Fruit fly (Drosophila melanogaster): ENCODE data around the gene CG34308.

The CG34308 gene

DNA sequence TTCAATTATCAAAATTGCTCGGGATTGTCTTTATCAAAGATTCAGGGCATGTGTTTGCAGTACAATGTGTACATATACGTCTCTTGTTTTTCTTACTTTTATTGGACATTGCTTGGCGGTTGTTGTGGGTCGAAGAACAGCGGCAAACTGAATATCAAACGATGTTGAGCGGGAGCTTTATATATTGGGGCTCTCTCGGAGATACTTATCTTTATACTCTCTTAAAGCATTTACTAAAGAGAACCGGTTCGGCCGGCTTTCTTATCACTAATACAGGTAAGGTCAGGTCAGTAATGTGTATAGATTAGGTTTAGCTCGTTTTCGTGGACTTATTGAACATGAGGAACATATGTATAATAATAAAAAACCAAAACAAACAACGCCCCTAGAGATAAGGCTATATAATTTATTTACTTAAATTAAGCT lies 37.7 kb upstream of the CG34308 start, which contains the start of gene CG7966 (continued):
- no peak for TF ChIP-seq CG31441 (GFP tag; IDR thresholded peaks at IDR 0.05)
- no peak for TF ChIP-seq CG7372 (GFP tag; IDR thresholded peaks at IDR 0.05)
- no peak for TF ChIP-seq maf-S (GFP tag; optimal IDR thresholded peaks at IDR 0.05)
- TF ChIP-seq nom (GFP tag; optimal IDR thresholded peaks at IDR 0.05) = peak; percentile 53
- TF ChIP-seq lmd (GFP tag; IDR thresholded peaks at IDR 0.05) = no peak
- no peak for TF ChIP-seq tll (GFP tag; optimal IDR thresholded peaks at IDR 0.05)
- TF ChIP-seq HmgZ (tag; optimal IDR thresholded peaks at IDR 0.05) = no peak
- no peak for TF ChIP-seq wdn (GFP tag; IDR thresholded peaks at IDR 0.05)
- no peak for TF ChIP-seq CG9215 (GFP tag; IDR thresholded peaks at IDR 0.05)
- TF ChIP-seq CG1792 (GFP tag; optimal IDR thresholded peaks at IDR 0.05) = no peak
- no peak; the same call in 1 of the 2 replicates for TF ChIP-seq CG4360 (GFP tag; IDR thresholded peaks at IDR 0.05)
- no peak for TF ChIP-seq CG11247 (GFP tag; IDR thresholded peaks at IDR 0.05)
- TF ChIP-seq CG12155 (GFP tag; optimal IDR thresholded peaks at IDR 0.05) = no peak
- TF ChIP-seq CG42726 (GFP tag; IDR thresholded peaks at IDR 0.05; ENCODE audit: partially characterized antibody) = no peak; the same call in 1 of the 2 replicates
- no peak for TF ChIP-seq CG12219 (GFP tag; optimal IDR thresholded peaks at IDR 0.05)
- TF ChIP-seq sob (GFP tag; IDR thresholded peaks at IDR 0.05) = no peak
- TF ChIP-seq danr (GFP tag; IDR thresholded peaks at IDR 0.05) = no peak
- peak; percentile 58; the same call in 1 of the 4 replicates for TF ChIP-seq chinmo (GFP tag; IDR thresholded peaks at IDR 0.05; ENCODE audit: partially characterized antibody)
- no peak for TF ChIP-seq gcm2 (GFP tag; optimal IDR thresholded peaks at IDR 0.05)
- no peak for TF ChIP-seq lilli (GFP tag; optimal IDR thresholded peaks at IDR 0.05)
- TF ChIP-seq Mrtf (GFP tag; IDR thresholded peaks at IDR 0.05) = no peak
- TF ChIP-seq Dfd (GFP tag; optimal IDR thresholded peaks at IDR 0.05) = no peak
- TF ChIP-seq Jarid2 (GFP tag; optimal IDR thresholded peaks at IDR 0.05) = peak; percentile 83
- TF ChIP-seq Mes4 (GFP tag; optimal IDR thresholded peaks at IDR 0.05) = no peak
- no peak for TF ChIP-seq CG10274 (GFP tag; optimal IDR thresholded peaks at IDR 0.05)
- TF ChIP-seq ken (GFP tag; IDR thresholded peaks at IDR 0.05) = no peak
- no peak for TF ChIP-seq E2f1 (GFP tag; IDR thresholded peaks at IDR 0.05)
- no peak for TF ChIP-seq CG15479 (GFP tag; optimal IDR thresholded peaks at IDR 0.05)
- no peak for TF ChIP-seq CG6683 (GFP tag; optimal IDR thresholded peaks at IDR 0.05)
- no peak for TF ChIP-seq ems (GFP tag; optimal IDR thresholded peaks at IDR 0.05)
- TF ChIP-seq CG7745 (tag; optimal IDR thresholded peaks at IDR 0.05) = no peak
- no peak for TF ChIP-seq dmrt99B (tag; optimal IDR thresholded peaks at IDR 0.05)
- TF ChIP-seq CG31388 (GFP tag; optimal IDR thresholded peaks at IDR 0.05) = no peak
- TF ChIP-seq Xbp1 (GFP tag; optimal IDR thresholded peaks at IDR 0.05) = no peak
- no peak for TF ChIP-seq CG10959 (GFP tag; IDR thresholded peaks at IDR 0.05)
- no peak for TF ChIP-seq nau (GFP tag; optimal IDR thresholded peaks at IDR 0.05)
- no peak for TF ChIP-seq Antp (GFP tag; optimal IDR thresholded peaks at IDR 0.05)
- TF ChIP-seq Hsf (GFP tag; optimal IDR thresholded peaks at IDR 0.05) = no peak
- no peak for TF ChIP-seq corto (GFP tag; optimal IDR thresholded peaks at IDR 0.05)
- no peak for TF ChIP-seq Camta (GFP tag; optimal IDR thresholded peaks at IDR 0.05)
- TF ChIP-seq hbn (GFP tag; IDR thresholded peaks at IDR 0.05; ENCODE audit: partially characterized antibody) = no peak
- TF ChIP-seq CG12104 (GFP tag; optimal IDR thresholded peaks at IDR 0.05) = no peak
- no peak for TF ChIP-seq Xrp1 (GFP tag; IDR thresholded peaks at IDR 0.05)
- no peak for TF ChIP-seq Pdp1 (GFP tag; optimal IDR thresholded peaks at IDR 0.05)
- no peak for TF ChIP-seq trem (tag; optimal IDR thresholded peaks at IDR 0.05)
- no peak for TF ChIP-seq CG11398 (GFP tag; optimal IDR thresholded peaks at IDR 0.05)
- no peak for TF ChIP-seq CG1603 (tag; optimal IDR thresholded peaks at IDR 0.05)
- no peak for TF ChIP-seq Dip2 (GFP tag; IDR thresholded peaks at IDR 0.05)
- no peak for TF ChIP-seq Gsc (GFP tag; IDR thresholded peaks at IDR 0.05)
- no peak for TF ChIP-seq CG15011 (GFP tag; optimal IDR thresholded peaks at IDR 0.05)
- no peak for TF ChIP-seq CG8359 (GFP tag; optimal IDR thresholded peaks at IDR 0.05; ENCODE audit: borderline replicate concordance)
- TF ChIP-seq MESR4 (GFP tag; optimal IDR thresholded peaks at IDR 0.05) = no peak

Measured in whole organism, embryonic.